Worm (Caenorhabditis elegans) whole organism, L3 larva: Measurements from ENCODE around the gene C18A11.2.

Experiments
- R02D3.7 ChIP-seq: fragments of 150-350 bp; optimal IDR thresholded peaks from 2 replicates; lab custom pipeline; 2014; ENCODE audit warnings: missing biosample characterization, missing genetic modification characterization
- daf-12 ChIP-seq: fragments of 150-350 bp; optimal IDR thresholded peaks from 2 replicates; lab custom pipeline; 2014; ENCODE audit warnings: missing biosample characterization, missing genetic modification reagents, missing genetic modification characterization
- jun-1 ChIP-seq: fragments of 150-350 bp; optimal IDR thresholded peaks from 2 replicates; lab custom pipeline; 2014; ENCODE audit warnings: missing biosample characterization, missing genetic modification reagents, missing genetic modification characterization
- lin-39 ChIP-seq: fragments of 150-350 bp; optimal IDR thresholded peaks from 2 replicates; lab custom pipeline; 2018; ENCODE audit warnings: missing biosample characterization, missing genetic modification reagents, missing genetic modification characterization
- nhr-25 ChIP-seq: sonication (generic microtip); optimal IDR thresholded peaks from 2 replicates; lab custom pipeline; 2017; ENCODE audit warnings: missing biosample characterization, missing genetic modification characterization
- nhr-43 ChIP-seq: sonication (generic microtip); optimal IDR thresholded peaks from 2 replicates; lab custom pipeline; 2016; ENCODE audit warnings: mild to moderate bottlenecking, missing genetic modification characterization, missing compliant biosample characterization; ENCODE audit not compliant: poor library complexity, severe bottlenecking
- nhr-76 ChIP-seq: fragments of 150-350 bp; sonication (generic microtip); optimal IDR thresholded peaks from 5 replicates; lab custom pipeline; 2014; ENCODE audit warnings: missing biosample characterization, missing genetic modification characterization
- snpc-4 ChIP-seq: fragments of 150-350 bp; optimal IDR thresholded peaks from 2 replicates; lab custom pipeline; 2014; ENCODE audit warnings: missing biosample characterization, missing genetic modification characterization
- unc-39 ChIP-seq: sonication (generic microtip); optimal IDR thresholded peaks from 4 replicates; lab custom pipeline; 2017; ENCODE audit warnings: missing biosample characterization, missing genetic modification characterization
- unc-62 ChIP-seq: fragments of 150-350 bp; sonication (generic microtip); optimal IDR thresholded peaks from 4 replicates; lab custom pipeline; 2014; ENCODE audit warnings: missing biosample characterization, missing genetic modification reagents, missing genetic modification characterization
- zag-1 ChIP-seq: fragments of 150-350 bp; optimal IDR thresholded peaks from 2 replicates; lab custom pipeline; 2014; ENCODE audit warnings: missing biosample characterization, missing genetic modification characterization

- TF ChIP-seq jun-1 = no peak
- TF ChIP-seq unc-62 = no peak
- TF ChIP-seq nhr-43 (tag; lab: Kevin White, UChicago) = no peak
- no peak for TF ChIP-seq unc-39
- TF ChIP-seq lin-39 = no peak
- no peak for TF ChIP-seq nhr-25 (tag; lab: Kevin White, UChicago)
- no peak for TF ChIP-seq snpc-4
- TF ChIP-seq zag-1 (tag; lab: Kevin White, UChicago) = no peak
- no peak for TF ChIP-seq daf-12 (tag; lab: Kevin White, UChicago)
- no peak for TF ChIP-seq R02D3.7 (tag; lab: Kevin White, UChicago)
- no peak for TF ChIP-seq nhr-76 (tag; lab: Kevin White, UChicago)
These were observed 31.5 kb downstream of the C18A11.2 start, which contains the start of gene catp-5 for ce11 chrX:8098813-8099360.
